Fruit fly (Drosophila melanogaster): Measurements from ENCODE around the gene CG3618.

CG3618 gene

dm6 chr3L:20815666-20816375 is at the start of gene CG3618, which contains the start of gene Pka-R1:
TSS of gene CG3618 (minus strand) at chr3L:20816075.
TSS of gene Pka-R1 (plus strand) at chr3L:20816118.
- TF ChIP-seq CG8478 (optimal IDR thresholded peaks at IDR 0.05) (no peak), usp (GFP tag; optimal IDR thresholded peaks at IDR 0.05) (no peak), pan (optimal IDR thresholded peaks at IDR 0.05) (no peak), Dll (optimal IDR thresholded peaks at IDR 0.05) (no peak), EcR (GFP tag; optimal IDR thresholded peaks at IDR 0.05) (no peak), psq (optimal IDR thresholded peaks at IDR 0.05) (no peak)

dm6 chr3L:20857609-20858008 is 41.7 kb upstream of the CG3618 start:
- TF ChIP-seq EcR (GFP tag; optimal IDR thresholded peaks at IDR 0.05), result no peak

- TF ChIP-seq EcR (GFP tag; optimal IDR thresholded peaks at IDR 0.05) (no peak), psq (optimal IDR thresholded peaks at IDR 0.05) (no peak), Dll (optimal IDR thresholded peaks at IDR 0.05) (no peak), pan (optimal IDR thresholded peaks at IDR 0.05) (no peak), CG8478 (optimal IDR thresholded peaks at IDR 0.05) (no peak), usp (GFP tag; optimal IDR thresholded peaks at IDR 0.05) (no peak)
Observed at dm6 chr3L:20848572-20848971, 32.7 kb upstream of the CG3618 start.

- TF ChIP-seq pan (optimal IDR thresholded peaks at IDR 0.05) (no peak), psq (optimal IDR thresholded peaks at IDR 0.05) (no peak), Dll (optimal IDR thresholded peaks at IDR 0.05) (no peak)
Observed at dm6 chr3L:20841465-20842109, 25.7 kb upstream of the CG3618 start, which contains the start of the genes CSN3 and CG11456. TSS of gene CSN3 (minus strand) at chr3L:20841576. TSS of gene CG11456 (plus strand) at chr3L:20841987.

- TF ChIP-seq EcR (GFP tag; optimal IDR thresholded peaks at IDR 0.05), result no peak
- TF ChIP-seq CG8478 (optimal IDR thresholded peaks at IDR 0.05), result no peak
- TF ChIP-seq Dll (optimal IDR thresholded peaks at IDR 0.05), result no peak
- TF ChIP-seq psq (optimal IDR thresholded peaks at IDR 0.05), result no peak
- TF ChIP-seq usp (GFP tag; optimal IDR thresholded peaks at IDR 0.05), result no peak
- TF ChIP-seq pan (optimal IDR thresholded peaks at IDR 0.05), result no peak
Observed at dm6 chr3L:20837831-20838301, 22.0 kb upstream of the CG3618 start.

- TF ChIP-seq usp (GFP tag; optimal IDR thresholded peaks at IDR 0.05) (no peak), EcR (GFP tag; optimal IDR thresholded peaks at IDR 0.05) (no peak), psq (optimal IDR thresholded peaks at IDR 0.05) (no peak), pan (optimal IDR thresholded peaks at IDR 0.05) (no peak), Dll (optimal IDR thresholded peaks at IDR 0.05) (no peak)
Observed at dm6 chr3L:20837040-20837830, 21.4 kb upstream of the CG3618 start, which contains the start of gene CG13255. TSS of gene CG13255 (plus strand) at chr3L:20837488.

- TF ChIP-seq CG8478 (optimal IDR thresholded peaks at IDR 0.05) (no peak), pan (optimal IDR thresholded peaks at IDR 0.05) (no peak), Dll (optimal IDR thresholded peaks at IDR 0.05) (no peak), psq (optimal IDR thresholded peaks at IDR 0.05) (no peak), EcR (GFP tag; optimal IDR thresholded peaks at IDR 0.05) (no peak), usp (GFP tag; optimal IDR thresholded peaks at IDR 0.05) (no peak)
Observed at dm6 chr3L:20835882-20836281, 20.0 kb upstream of the CG3618 start, which contains the start of gene CG3288. TSS of gene CG3288 (plus strand) at chr3L:20836182.

- no peak for TF ChIP-seq Dll (optimal IDR thresholded peaks at IDR 0.05)
- TF ChIP-seq usp (GFP tag; optimal IDR thresholded peaks at IDR 0.05), result no peak
- no peak for TF ChIP-seq EcR (GFP tag; optimal IDR thresholded peaks at IDR 0.05)
- TF ChIP-seq psq (optimal IDR thresholded peaks at IDR 0.05), result no peak
Observed at dm6 chr3L:20834150-20834549, 18.3 kb upstream of the CG3618 start.

dm6 chr3L:20830361-20830760 is 14.5 kb upstream of the CG3618 start:
- TF ChIP-seq pan (optimal IDR thresholded peaks at IDR 0.05) (no peak), psq (optimal IDR thresholded peaks at IDR 0.05) (no peak), CG8478 (optimal IDR thresholded peaks at IDR 0.05) (no peak), Dll (optimal IDR thresholded peaks at IDR 0.05) (no peak), usp (GFP tag; optimal IDR thresholded peaks at IDR 0.05) (no peak), EcR (GFP tag; optimal IDR thresholded peaks at IDR 0.05) (no peak)

- TF ChIP-seq pan (optimal IDR thresholded peaks at IDR 0.05), result no peak
- no peak for TF ChIP-seq EcR (GFP tag; optimal IDR thresholded peaks at IDR 0.05)
- no peak for TF ChIP-seq CG8478 (optimal IDR thresholded peaks at IDR 0.05)
- TF ChIP-seq Dll (optimal IDR thresholded peaks at IDR 0.05), result no peak
- TF ChIP-seq psq (optimal IDR thresholded peaks at IDR 0.05), result no peak
- TF ChIP-seq usp (GFP tag; optimal IDR thresholded peaks at IDR 0.05), result no peak
Observed at dm6 chr3L:20827962-20828361, 12.1 kb upstream of the CG3618 start.

dm6 chr3L:20826950-20827910 is 11.4 kb upstream of the CG3618 start:
- no peak for TF ChIP-seq EcR (GFP tag; optimal IDR thresholded peaks at IDR 0.05)
- TF ChIP-seq usp (GFP tag; optimal IDR thresholded peaks at IDR 0.05), result no peak
- TF ChIP-seq CG8478 (optimal IDR thresholded peaks at IDR 0.05), result no peak
- no peak for TF ChIP-seq Dll (optimal IDR thresholded peaks at IDR 0.05)
- TF ChIP-seq psq (optimal IDR thresholded peaks at IDR 0.05), result no peak
- TF ChIP-seq pan (optimal IDR thresholded peaks at IDR 0.05), result no peak
